Fruit fly (Drosophila melanogaster) whole organism, embryonic: ENCODE results near the gene Scgbeta.

Source experiments
- CG10267 ChIP-seq: fragments of 200-800 bp; sonication (Bioruptor generic); optimal IDR thresholded peaks from 2 replicates; lab custom pipeline; 2018; ENCODE audit warnings: missing biosample characterization, mild to moderate bottlenecking, missing genetic modification characterization, moderate library complexity
- CG10274 ChIP-seq: fragments of 200-800 bp; sonication (Bioruptor generic); optimal IDR thresholded peaks from 3 replicates; lab custom pipeline; 2017; ENCODE audit warnings: missing biosample characterization, mild to moderate bottlenecking, missing genetic modification characterization
- CG11696 ChIP-seq: fragments of 200-800 bp; sonication (Bioruptor generic); IDR thresholded peaks from 2 replicates; pipeline ENCODE4 v1.3.6; 2022; ENCODE audit warnings: missing biosample characterization, missing genetic modification characterization
- CG12659 ChIP-seq: fragments of 200-800 bp; sonication (Bioruptor generic); optimal IDR thresholded peaks from 3 replicates; lab custom pipeline; 2017; ENCODE audit warnings: mild to moderate bottlenecking, missing biosample characterization, missing genetic modification reagents, missing genetic modification characterization
- CG12769 ChIP-seq: fragments of 200-800 bp; sonication (Bioruptor generic); optimal IDR thresholded peaks from 2 replicates; lab custom pipeline; 2019; ENCODE audit warnings: missing biosample characterization, mild to moderate bottlenecking, missing genetic modification characterization, moderate library complexity
- CG13894 ChIP-seq: fragments of 200-800 bp; sonication (Bioruptor generic); optimal IDR thresholded peaks from 3 replicates; lab custom pipeline; 2018; ENCODE audit warnings: missing biosample characterization, mild to moderate bottlenecking, missing genetic modification characterization, moderate library complexity
- CG14860 ChIP-seq: fragments of 200-800 bp; sonication (Bioruptor generic); IDR thresholded peaks from 3 replicates; pipeline ENCODE4 v1.3.6; 2022; ENCODE audit warnings: missing biosample characterization, missing genetic modification characterization; ENCODE audit not compliant: partially characterized antibody
- CG1602 ChIP-seq: fragments of 200-800 bp; sonication (Bioruptor generic); optimal IDR thresholded peaks from 3 replicates; lab custom pipeline; 2016; ENCODE audit warnings: missing biosample characterization, missing genetic modification characterization
- CG17361 ChIP-seq: fragments of 200-800 bp; sonication (Bioruptor generic); IDR thresholded peaks from 3 replicates; pipeline ENCODE4 v1.3.6; 2022; ENCODE audit warnings: missing biosample characterization, missing genetic modification characterization
- CG17829 ChIP-seq: fragments of 200-800 bp; optimal IDR thresholded peaks from 2 replicates; lab custom pipeline; 2019; ENCODE audit warnings: missing biosample characterization, mild to moderate bottlenecking, missing genetic modification characterization, moderate library complexity
- CG32772 ChIP-seq: fragments of 200-800 bp; sonication (Bioruptor generic); IDR thresholded peaks from 2 replicates; pipeline ENCODE4 v1.3.6; 2022; ENCODE audit warnings: missing biosample characterization, missing genetic modification characterization
- CG3281 ChIP-seq: fragments of 200-800 bp; sonication (Bioruptor generic); optimal IDR thresholded peaks from 3 replicates; lab custom pipeline; 2017; ENCODE audit warnings: missing biosample characterization, mild to moderate bottlenecking, missing genetic modification characterization
- CG33557 ChIP-seq: fragments of 200-800 bp; sonication (Bioruptor generic); optimal IDR thresholded peaks from 2 replicates; lab custom pipeline; 2019; ENCODE audit warnings: missing biosample characterization, mild to moderate bottlenecking, missing genetic modification characterization, moderate library complexity
- CG6765 ChIP-seq: fragments of 200-800 bp; sonication (Bioruptor generic); optimal IDR thresholded peaks from 3 replicates; lab custom pipeline; 2017; ENCODE audit warnings: missing biosample characterization, mild to moderate bottlenecking, missing genetic modification characterization
- CG6791 ChIP-seq: fragments of 200-800 bp; sonication (Bioruptor generic); IDR thresholded peaks from 3 replicates; pipeline ENCODE4 v1.3.6; 2022; ENCODE audit warnings: missing biosample characterization, missing genetic modification characterization; ENCODE audit not compliant: partially characterized antibody
- CG7372 ChIP-seq: fragments of 200-800 bp; sonication (Bioruptor generic); IDR thresholded peaks from 2 replicates; pipeline ENCODE4 v1.3.6; 2022; ENCODE audit warnings: missing biosample characterization, missing genetic modification characterization
- CG7745 ChIP-seq: fragments of 200-800 bp; sonication (Bioruptor generic); optimal IDR thresholded peaks from 2 replicates; lab custom pipeline; 2018; ENCODE audit warnings: missing biosample characterization, mild to moderate bottlenecking, missing genetic modification characterization, moderate library complexity
- CG7963 ChIP-seq: fragments of 200-800 bp; sonication (Bioruptor generic); IDR thresholded peaks from 3 replicates; pipeline ENCODE4 v1.3.6; 2022; ENCODE audit warnings: missing biosample characterization, missing genetic modification characterization; ENCODE audit not compliant: partially characterized antibody
- CHES-1-like ChIP-seq: fragments of 200-800 bp; sonication (Bioruptor generic); optimal IDR thresholded peaks from 2 replicates; lab custom pipeline; 2016; ENCODE audit warnings: missing biosample characterization, missing genetic modification characterization
- D19B ChIP-seq: fragments of 200-800 bp; sonication (Bioruptor generic); optimal IDR thresholded peaks from 2 replicates; lab custom pipeline; 2017; ENCODE audit warnings: missing biosample characterization, mild to moderate bottlenecking, missing genetic modification characterization
- Deaf1 ChIP-seq: fragments of 200-800 bp; optimal IDR thresholded peaks from 3 replicates; lab custom pipeline; 2019; ENCODE audit warnings: missing biosample characterization, mild to moderate bottlenecking, missing genetic modification characterization, moderate library complexity
- Doc3 ChIP-seq: fragments of 200-800 bp; sonication (Bioruptor generic); IDR thresholded peaks from 3 replicates; pipeline ENCODE4 v1.3.6; 2022; ENCODE audit warnings: missing biosample characterization, missing genetic modification characterization; ENCODE audit not compliant: partially characterized antibody
- Dp ChIP-seq: fragments of 200-800 bp; sonication (Bioruptor generic); optimal IDR thresholded peaks from 2 replicates; lab custom pipeline; 2018; ENCODE audit warnings: missing biosample characterization, mild to moderate bottlenecking, missing genetic modification characterization, moderate library complexity
- E2f2 ChIP-seq: fragments of 200-800 bp; sonication (Bioruptor generic); IDR thresholded peaks from 2 replicates; pipeline ENCODE4 v1.3.6; 2022; ENCODE audit warnings: missing biosample characterization, missing genetic modification characterization
- HmgZ ChIP-seq: fragments of 200-800 bp; sonication (Bioruptor generic); optimal IDR thresholded peaks from 2 replicates; lab custom pipeline; 2018; ENCODE audit warnings: missing biosample characterization, mild to moderate bottlenecking, missing genetic modification characterization
- MBD-R2 ChIP-seq: fragments of 200-800 bp; sonication (Bioruptor generic); IDR thresholded peaks from 2 replicates; pipeline ENCODE4 v1.3.6; 2022; ENCODE audit warnings: missing biosample characterization, missing genetic modification characterization
- Myb ChIP-seq: fragments of 200-800 bp; sonication (Bioruptor generic); optimal IDR thresholded peaks from 2 replicates; lab custom pipeline; 2016; ENCODE audit warnings: missing biosample characterization, missing genetic modification characterization
- Opbp ChIP-seq: fragments of 200-800 bp; sonication (Bioruptor generic); IDR thresholded peaks from 3 replicates; pipeline ENCODE4 v1.3.6; 2022; ENCODE audit warnings: missing biosample characterization, missing genetic modification characterization; ENCODE audit not compliant: partially characterized antibody
- Pdp1 ChIP-seq, 2 experiments: fragments of 200-800 bp; sonication (Bioruptor generic); optimal IDR thresholded peaks; 3 replicates each; lab custom pipeline; 2016; ENCODE audit warnings: missing biosample characterization in 2 of 2, missing genetic modification characterization in 2 of 2, mild to moderate bottlenecking in 1 of 2, moderate library complexity in 1 of 2
- Sry-δ ChIP-seq: fragments of 200-800 bp; sonication (Bioruptor generic); optimal IDR thresholded peaks from 2 replicates; lab custom pipeline; 2016; ENCODE audit warnings: missing biosample characterization, missing genetic modification characterization
- YL-1 ChIP-seq: fragments of 200-800 bp; sonication (Bioruptor generic); optimal IDR thresholded peaks from 3 replicates; lab custom pipeline; 2017; ENCODE audit warnings: missing biosample characterization, mild to moderate bottlenecking, missing genetic modification characterization
- chinmo ChIP-seq: fragments of 200-800 bp; sonication (Bioruptor generic); IDR thresholded peaks from 4 replicates; pipeline ENCODE4 v1.3.6; 2022; ENCODE audit warnings: missing biosample characterization, missing genetic modification characterization; ENCODE audit not compliant: partially characterized antibody
- cwo ChIP-seq: fragments of 200-800 bp; sonication (Bioruptor generic); optimal IDR thresholded peaks from 3 replicates; lab custom pipeline; 2017; ENCODE audit warnings: missing biosample characterization, missing genetic modification characterization, mild to moderate bottlenecking, moderate library complexity, missing genetic modification reagents
- ewg ChIP-seq: fragments of 200-800 bp; sonication (Bioruptor generic); optimal IDR thresholded peaks from 3 replicates; lab custom pipeline; 2017; ENCODE audit warnings: mild to moderate bottlenecking, missing biosample characterization, missing genetic modification reagents, missing genetic modification characterization
- exex ChIP-seq: fragments of 200-800 bp; sonication (Bioruptor generic); optimal IDR thresholded peaks from 4 replicates; lab custom pipeline; 2018; ENCODE audit warnings: missing biosample characterization, mild to moderate bottlenecking, missing genetic modification characterization, moderate library complexity
- ftz-f1 ChIP-seq: fragments of 200-800 bp; sonication (Bioruptor generic); optimal IDR thresholded peaks from 2 replicates; lab custom pipeline; 2016; ENCODE audit warnings: missing biosample characterization, missing genetic modification characterization
- gfzf ChIP-seq: fragments of 200-800 bp; sonication (Bioruptor generic); optimal IDR thresholded peaks from 2 replicates; lab custom pipeline; 2016; ENCODE audit warnings: missing biosample characterization, mild to moderate bottlenecking, missing genetic modification characterization, moderate library complexity
- gro ChIP-seq: fragments of 200-800 bp; sonication (Bioruptor generic); optimal IDR thresholded peaks from 2 replicates; lab custom pipeline; 2016; ENCODE audit warnings: missing biosample characterization, missing genetic modification characterization
- hbn ChIP-seq: fragments of 200-800 bp; sonication (Bioruptor generic); IDR thresholded peaks from 2 replicates; pipeline ENCODE4 v1.3.6; 2022; ENCODE audit warnings: missing biosample characterization, missing genetic modification characterization; ENCODE audit not compliant: partially characterized antibody
- inv ChIP-seq: fragments of 200-800 bp; sonication (Bioruptor generic); IDR thresholded peaks from 2 replicates; pipeline ENCODE4 v1.3.6; 2022; ENCODE audit warnings: missing biosample characterization, missing genetic modification characterization; ENCODE audit not compliant: partially characterized antibody
- nerfin-2 ChIP-seq: fragments of 200-800 bp; sonication (Bioruptor generic); IDR thresholded peaks from 2 replicates; pipeline ENCODE4 v1.3.6; 2022; ENCODE audit warnings: missing biosample characterization, missing genetic modification characterization; ENCODE audit not compliant: partially characterized antibody
- pzg ChIP-seq: fragments of 200-800 bp; sonication (Bioruptor generic); optimal IDR thresholded peaks from 3 replicates; lab custom pipeline; 2018; ENCODE audit warnings: missing biosample characterization, mild to moderate bottlenecking, missing genetic modification characterization, moderate library complexity
- stwl ChIP-seq: fragments of 200-800 bp; sonication (Bioruptor generic); optimal IDR thresholded peaks from 3 replicates; lab custom pipeline; 2018; ENCODE audit warnings: missing biosample characterization, mild to moderate bottlenecking, missing genetic modification characterization, moderate library complexity
- sug ChIP-seq: fragments of 200-800 bp; optimal IDR thresholded peaks from 2 replicates; lab custom pipeline; 2019; ENCODE audit warnings: missing biosample characterization, mild to moderate bottlenecking, missing genetic modification characterization, moderate library complexity
- tin ChIP-seq: fragments of 200-800 bp; sonication (Bioruptor generic); optimal IDR thresholded peaks from 3 replicates; lab custom pipeline; 2016; ENCODE audit warnings: missing biosample characterization, missing genetic modification characterization
- z ChIP-seq: fragments of 200-800 bp; sonication (Bioruptor generic); IDR thresholded peaks from 3 replicates; pipeline ENCODE4 v1.3.6; 2022; ENCODE audit warnings: missing biosample characterization, missing genetic modification characterization
- zen2 ChIP-seq: fragments of 200-800 bp; sonication (Bioruptor generic); IDR thresholded peaks from 3 replicates; pipeline ENCODE4 v1.3.6; 2022; ENCODE audit warnings: missing biosample characterization, missing genetic modification characterization; ENCODE audit not compliant: partially characterized antibody

The Scgbeta gene

dm6 chr3R:12439401-12440143 is 17.3 kb upstream of the Scgbeta start, which contains the start of gene Desat1 (continued):
- TF ChIP-seq HmgZ (tag; lab: Kevin White, UChicago) (peak; percentile 36), CG17829 (tag; lab: Kevin White, UChicago) (peak; percentile 15), CG17361 (peak; percentile 26; the same call in 1 of the 3 replicates), Myb (GFP tag; lab: Kevin White, UChicago) (peak; percentile 85), pzg (GFP tag; lab: Kevin White, UChicago) (peak; percentile 63), CG10274 (GFP tag; lab: Kevin White, UChicago) (no peak), CG7745 (tag; lab: Kevin White, UChicago) (no peak), MBD-R2 (GFP tag; lab: Robert Waterston, UW) (peak; percentile 54), sug (tag; lab: Kevin White, UChicago) (peak; percentile 22), CG33557 (peak; percentile 23), Deaf1 (tag; lab: Kevin White, UChicago) (no peak), gfzf (GFP tag; lab: Kevin White, UChicago) (peak; percentile 34), Opbp (peak; percentile 93), CG10267 (tag; lab: Kevin White, UChicago) (peak; percentile 50), CG7963 (GFP tag; lab: Robert Waterston, UW) (peak; percentile 88), z (no peak), chinmo (GFP tag; lab: Robert Waterston, UW) (peak; percentile 89; the same call in 3 of the 4 replicates), CG12659 (peak; percentile 23), gro (GFP tag; lab: Kevin White, UChicago) (peak; percentile 6), E2f2 (GFP tag; lab: Robert Waterston, UW) (peak; percentile 49; the same call in 1 of the 2 replicates), CG11696 (no peak), stwl (tag; lab: Kevin White, UChicago) (peak; percentile 86), Pdp1 (GFP tag; optimal IDR thresholded peaks at IDR 0.05; lab: Kevin White, UChicago) (peak in 1 of 2 experiments; percentile 60), exex (tag; lab: Kevin White, UChicago) (peak; percentile 82), CG6791 (GFP tag; lab: Robert Waterston, UW) (peak; percentile 95), CG14860 (GFP tag; lab: Robert Waterston, UW) (peak; percentile 81), tin (no peak), CG3281 (no peak), CG12769 (tag; lab: Kevin White, UChicago) (no peak), cwo (GFP tag; lab: Kevin White, UChicago) (peak; percentile 80), inv (GFP tag; lab: Robert Waterston, UW) (peak; percentile 82), zen2 (GFP tag; lab: Robert Waterston, UW) (peak; percentile 88), YL-1 (GFP tag; lab: Kevin White, UChicago) (peak; percentile 55), Doc3 (GFP tag; lab: Robert Waterston, UW) (peak; percentile 90), CG32772 (GFP tag; lab: Robert Waterston, UW) (no peak), Dp (GFP tag; lab: Kevin White, UChicago) (peak; percentile 58), nerfin-2 (GFP tag; lab: Robert Waterston, UW) (peak; percentile 77), CG13894 (tag; lab: Kevin White, UChicago) (no peak), CHES-1-like (GFP tag; lab: Kevin White, UChicago) (peak; percentile 5), CG7372 (GFP tag; lab: Robert Waterston, UW) (no peak), ftz-f1 (GFP tag; lab: Kevin White, UChicago) (peak; percentile 8), D19B (GFP tag; lab: Kevin White, UChicago) (no peak), hbn (GFP tag; lab: Robert Waterston, UW) (peak; percentile 89), CG6765 (peak; percentile 14), CG1602 (GFP tag; lab: Kevin White, UChicago) (no peak), Sry-δ (GFP tag; lab: Kevin White, UChicago) (peak; percentile 93), ewg (no peak)
